Worm (Caenorhabditis elegans) whole organism, mixed stage, embryonic: Measurements from ENCODE around the gene srj-23.

Experiments
- ceh-39 ChIP-seq: fragments of 150-350 bp; optimal IDR thresholded peaks from 2 replicates; lab custom pipeline; 2014; ENCODE audit warnings: missing biosample characterization, missing genetic modification characterization
- elt-3 ChIP-seq: fragments of 150-350 bp; optimal IDR thresholded peaks from 2 replicates; lab custom pipeline; 2014; ENCODE audit warnings: missing biosample characterization, missing genetic modification characterization
- nhr-237 ChIP-seq: fragments of 150-350 bp; optimal IDR thresholded peaks from 2 replicates; lab custom pipeline; 2014; ENCODE audit warnings: missing biosample characterization, missing genetic modification characterization
- nhr-28 ChIP-seq: fragments of 150-350 bp; optimal IDR thresholded peaks from 2 replicates; lab custom pipeline; 2014; ENCODE audit warnings: missing biosample characterization, missing genetic modification characterization
- unc-62 ChIP-seq: fragments of 150-350 bp; optimal IDR thresholded peaks from 2 replicates; lab custom pipeline; 2014; ENCODE audit warnings: missing biosample characterization, missing genetic modification reagents, missing genetic modification characterization

- TF ChIP-seq unc-62 (GFP tag; lab: Kevin White, UChicago) (no peak), nhr-28 (tag; lab: Kevin White, UChicago) (no peak), nhr-237 (no peak), elt-3 (tag; lab: Kevin White, UChicago) (no peak), ceh-39 (no peak)
Observed at ce11 chrV:1432500-1433418, 18.7 kb upstream of the srj-23 start.
